Worm (Caenorhabditis elegans) whole organism, mixed stage, embryonic: ENCODE results near the gene hpl-1.

Experiments used
- nhr-12 ChIP-seq: fragments of 150-350 bp; optimal IDR thresholded peaks from 2 replicates; lab custom pipeline; 2014; ENCODE audit warnings: missing biosample characterization, missing genetic modification characterization
- nhr-76 ChIP-seq: sonication (generic microtip); optimal IDR thresholded peaks from 2 replicates; lab custom pipeline; 2017; ENCODE audit warnings: missing biosample characterization, missing genetic modification characterization
- ztf-11 ChIP-seq: fragments of 150-350 bp; optimal IDR thresholded peaks from 2 replicates; lab custom pipeline; 2014; ENCODE audit warnings: missing biosample characterization, missing genetic modification characterization

DNA sequence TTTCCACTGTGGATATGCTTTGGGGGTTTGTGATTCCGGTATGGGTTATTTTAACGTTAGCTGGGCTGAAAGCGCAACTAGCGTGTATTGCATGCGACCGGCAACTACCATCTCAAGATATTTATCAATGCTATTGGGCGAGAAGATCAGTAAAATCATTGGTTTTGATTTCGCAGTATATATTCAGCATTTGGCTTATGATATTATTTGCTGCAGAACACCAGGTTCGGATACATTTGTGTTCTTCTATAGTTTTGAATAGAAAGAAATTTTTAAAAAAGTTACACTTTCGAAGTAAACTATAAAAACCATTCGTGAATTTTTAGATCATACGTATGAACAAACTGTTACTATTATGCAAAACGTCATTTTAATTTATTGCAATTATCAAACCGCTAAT is 27.2 kb upstream of the hpl-1 start:
- TF ChIP-seq ztf-11 (tag; lab: Kevin White, UChicago) (no peak), nhr-76 (tag; lab: Kevin White, UChicago) (no peak), nhr-12 (tag; lab: Kevin White, UChicago) (no peak)
